In genomic region chr3R:4333964-4334363, dm6 we compare ENCODE assay signal across 6 fruit fly cellular contexts.
TF ChIP-seq lines count a peak whose summit lies in the region.

TSS of gene CG9776 (minus strand) at chr3R:4334071.

- peak; percentile 18 to 34 for TF ChIP-seq CTCF in S2 (optimal IDR thresholded peaks at IDR 0.05; lab: Kevin White, UChicago)
- no peak for TF ChIP-seq CTCF in whole organism, embryonic (GFP tag; optimal IDR thresholded peaks at IDR 0.05; lab: Kevin White, UChicago)

TF ChIP-seq in whole organism, adult, 20 proteins besides CTCF, POLR2A, EP300 and RAD21 (continues in another document):
- TF ChIP-seq Hr96 (GFP tag; optimal IDR thresholded peaks at IDR 0.05; lab: Kevin White, UChicago) (peak; percentile 47), Clk (GFP tag; optimal IDR thresholded peaks at IDR 0.05; lab: Kevin White, UChicago) (peak; percentile 6), CG14711 (tag; optimal IDR thresholded peaks at IDR 0.05; lab: Kevin White, UChicago) (no peak), pad (GFP tag; optimal IDR thresholded peaks at IDR 0.05; lab: Kevin White, UChicago) (no peak), CG7101 (tag; optimal IDR thresholded peaks at IDR 0.05; lab: Kevin White, UChicago) (peak; percentile 55), tj (GFP tag; optimal IDR thresholded peaks at IDR 0.05; lab: Kevin White, UChicago) (peak; percentile 53), CG12768 (GFP tag; optimal IDR thresholded peaks at IDR 0.05; lab: Kevin White, UChicago) (peak; percentile 11), ovo (GFP tag; optimal IDR thresholded peaks at IDR 0.05; lab: Kevin White, UChicago) (no peak), kay (GFP tag; lab: Kevin White, UChicago; ENCODE audit: borderline replicate concordance) (no peak), CG33017 (tag; optimal IDR thresholded peaks at IDR 0.05; lab: Kevin White, UChicago) (no peak), bab1 (GFP tag; optimal IDR thresholded peaks at IDR 0.05; lab: Kevin White, UChicago) (peak; percentile 61), CG7045 (GFP tag; optimal IDR thresholded peaks at IDR 0.05; lab: Kevin White, UChicago) (peak; percentile 23), cnc (optimal IDR thresholded peaks at IDR 0.05; lab: Kevin White, UChicago) (no peak), CG5204 (GFP tag; optimal IDR thresholded peaks at IDR 0.05; lab: Kevin White, UChicago) (no peak), Crg-1 (GFP tag; optimal IDR thresholded peaks at IDR 0.05; lab: Kevin White, UChicago) (peak; percentile 50), toe (GFP tag; optimal IDR thresholded peaks at IDR 0.05; lab: Kevin White, UChicago) (peak; percentile 59), CG11617 (GFP tag; optimal IDR thresholded peaks at IDR 0.05; lab: Kevin White, UChicago) (peak; percentile 28), Mnt (GFP tag; optimal IDR thresholded peaks at IDR 0.05; lab: Kevin White, UChicago) (peak; percentile 43)

TF ChIP-seq in whole organism, embryonic, 481 proteins besides CTCF, POLR2A, EP300 and RAD21 (continues in another document):
- TF ChIP-seq CG17328 (GFP tag; IDR thresholded peaks at IDR 0.05; lab: Robert Waterston, UW) (peak; percentile 38; the same call in 1 of the 2 replicates), CG31224 (GFP tag; IDR thresholded peaks at IDR 0.05; lab: Robert Waterston, UW) (peak; percentile 44), Dip3 (GFP tag; optimal IDR thresholded peaks at IDR 0.05; lab: Kevin White, UChicago) (peak; percentile 57), HHEX (GFP tag; optimal IDR thresholded peaks at IDR 0.05; lab: Kevin White, UChicago) (no peak), CG17359 (tag; optimal IDR thresholded peaks at IDR 0.05; lab: Kevin White, UChicago) (peak; percentile 57), zf30C (GFP tag; optimal IDR thresholded peaks at IDR 0.05; lab: Kevin White, UChicago) (no peak), CG5953 (GFP tag; IDR thresholded peaks at IDR 0.05; lab: Robert Waterston, UW) (no peak), corto (GFP tag; optimal IDR thresholded peaks at IDR 0.05; lab: Kevin White, UChicago) (no peak), CG8944 (GFP tag; optimal IDR thresholded peaks at IDR 0.05; lab: Kevin White, UChicago) (peak; percentile 40), HLH54F (GFP tag; optimal IDR thresholded peaks at IDR 0.05; lab: Kevin White, UChicago) (peak; percentile 71), ind (GFP tag; optimal IDR thresholded peaks at IDR 0.05; lab: Kevin White, UChicago) (peak; percentile 52), CG34422 (GFP tag; IDR thresholded peaks at IDR 0.05; lab: Robert Waterston, UW) (peak; percentile 61; the same call in 2 of the 3 replicates), gt (GFP tag; IDR thresholded peaks at IDR 0.05; lab: Robert Waterston, UW) (no peak), CG33557 (GFP tag; optimal IDR thresholded peaks at IDR 0.05; lab: Kevin White, UChicago) (peak; percentile 25), schlank (tag; optimal IDR thresholded peaks at IDR 0.05; lab: Kevin White, UChicago) (no peak), CG11696 (GFP tag; IDR thresholded peaks at IDR 0.05; lab: Robert Waterston, UW) (no peak), Trl (optimal IDR thresholded peaks at IDR 0.05; lab: Kevin White, UChicago) (no peak), Trl (GFP tag; optimal IDR thresholded peaks at IDR 0.05; lab: Kevin White, UChicago) (peak; percentile 75)

TF ChIP-seq in whole organism, prepupa, 60 proteins besides CTCF, POLR2A, EP300 and RAD21 (continues in another document):
- TF ChIP-seq Ets21C (GFP tag; optimal IDR thresholded peaks at IDR 0.05; lab: Kevin White, UChicago) (no peak), CG8632 (GFP tag; optimal IDR thresholded peaks at IDR 0.05; lab: Kevin White, UChicago) (no peak), CG31627 (GFP tag; optimal IDR thresholded peaks at IDR 0.05; lab: Kevin White, UChicago) (peak; percentile 60), CG10669 (GFP tag; optimal IDR thresholded peaks at IDR 0.05; lab: Kevin White, UChicago) (no peak), CG8319 (GFP tag; optimal IDR thresholded peaks at IDR 0.05; lab: Kevin White, UChicago) (peak; percentile 9), CG34406 (GFP tag; optimal IDR thresholded peaks at IDR 0.05; lab: Kevin White, UChicago) (no peak), CG3919 (GFP tag; optimal IDR thresholded peaks at IDR 0.05; lab: Kevin White, UChicago) (no peak), Hr38 (GFP tag; optimal IDR thresholded peaks at IDR 0.05; lab: Kevin White, UChicago) (no peak), CG11902 (GFP tag; optimal IDR thresholded peaks at IDR 0.05; lab: Kevin White, UChicago) (peak; percentile 25), CG6792 (GFP tag; optimal IDR thresholded peaks at IDR 0.05; lab: Kevin White, UChicago) (no peak), CG9139 (GFP tag; optimal IDR thresholded peaks at IDR 0.05; lab: Kevin White, UChicago) (no peak), ss (GFP tag; optimal IDR thresholded peaks at IDR 0.05; lab: Kevin White, UChicago) (no peak), achi (GFP tag; optimal IDR thresholded peaks at IDR 0.05; lab: Kevin White, UChicago) (no peak), spab (GFP tag; optimal IDR thresholded peaks at IDR 0.05; lab: Kevin White, UChicago) (no peak), CG6854 (GFP tag; optimal IDR thresholded peaks at IDR 0.05; lab: Kevin White, UChicago) (no peak), dsx (GFP tag; optimal IDR thresholded peaks at IDR 0.05; lab: Kevin White, UChicago; ENCODE audit: poor library complexity, severe bottlenecking) (no peak), Met (GFP tag; optimal IDR thresholded peaks at IDR 0.05; lab: Kevin White, UChicago) (no peak), CG32006 (GFP tag; optimal IDR thresholded peaks at IDR 0.05; lab: Kevin White, UChicago) (no peak), salr (GFP tag; optimal IDR thresholded peaks at IDR 0.05; lab: Kevin White, UChicago) (no peak), CG4318 (GFP tag; optimal IDR thresholded peaks at IDR 0.05; lab: Kevin White, UChicago) (no peak)

TF ChIP-seq in whole organism, pupa, 21 proteins besides CTCF, POLR2A, EP300 and RAD21:
- peak; percentile 42 for TF ChIP-seq CG32121 (GFP tag; IDR thresholded peaks at IDR 0.05; lab: Robert Waterston, UW)
- peak; percentile 50 for TF ChIP-seq Snoo (tag; optimal IDR thresholded peaks at IDR 0.05; lab: Kevin White, UChicago)
- peak; percentile 13 for TF ChIP-seq CG34367 (tag; optimal IDR thresholded peaks at IDR 0.05; lab: Kevin White, UChicago)
- TF ChIP-seq CG4496 (GFP tag; IDR thresholded peaks at IDR 0.05; lab: Robert Waterston, UW) = peak; percentile 65
- TF ChIP-seq gl (tag; optimal IDR thresholded peaks at IDR 0.05; lab: Kevin White, UChicago) = no peak
- no peak for TF ChIP-seq CG9948 (tag; optimal IDR thresholded peaks at IDR 0.05; lab: Kevin White, UChicago)
- no peak; the same call in 2 of the 3 replicates for TF ChIP-seq fd96Ca (GFP tag; IDR thresholded peaks at IDR 0.05; lab: Robert Waterston, UW)

TF ChIP-seq in whole organism, wandering third instar larva, 38 proteins besides CTCF, POLR2A, EP300 and RAD21:
- TF ChIP-seq brk (GFP tag; optimal IDR thresholded peaks at IDR 0.05; lab: Kevin White, UChicago) (no peak), Dif (GFP tag; optimal IDR thresholded peaks at IDR 0.05; lab: Kevin White, UChicago; ENCODE audit: partially characterized antibody) (no peak), GATAd (GFP tag; optimal IDR thresholded peaks at IDR 0.05; lab: Kevin White, UChicago) (no peak), CG9705 (GFP tag; optimal IDR thresholded peaks at IDR 0.05; lab: Kevin White, UChicago) (peak; percentile 32), Jra (GFP tag; optimal IDR thresholded peaks at IDR 0.05; lab: Kevin White, UChicago) (no peak), sv (GFP tag; optimal IDR thresholded peaks at IDR 0.05; lab: Kevin White, UChicago) (peak; percentile 49), ey (GFP tag; optimal IDR thresholded peaks at IDR 0.05; lab: Kevin White, UChicago) (no peak), psq (GFP tag; optimal IDR thresholded peaks at IDR 0.05; lab: Kevin White, UChicago) (no peak), CG32264 (GFP tag; optimal IDR thresholded peaks at IDR 0.05; lab: Kevin White, UChicago) (no peak), N (GFP tag; optimal IDR thresholded peaks at IDR 0.05; lab: Kevin White, UChicago) (peak; percentile 98), CrebA (GFP tag; optimal IDR thresholded peaks at IDR 0.05; lab: Kevin White, UChicago; ENCODE audit: borderline replicate concordance) (no peak), dmrt93B (GFP tag; optimal IDR thresholded peaks at IDR 0.05; lab: Kevin White, UChicago) (no peak), OdsH (GFP tag; optimal IDR thresholded peaks at IDR 0.05; lab: Kevin White, UChicago) (no peak), Myc (optimal IDR thresholded peaks at IDR 0.05; lab: Kevin White, UChicago) (no peak), tai (GFP tag; optimal IDR thresholded peaks at IDR 0.05; lab: Kevin White, UChicago) (no peak), Vsx2 (GFP tag; optimal IDR thresholded peaks at IDR 0.05; lab: Kevin White, UChicago; ENCODE audit: partially characterized antibody) (no peak), pan (optimal IDR thresholded peaks at IDR 0.05; lab: Kevin White, UChicago) (no peak), jim (GFP tag; optimal IDR thresholded peaks at IDR 0.05; lab: Kevin White, UChicago) (no peak), woc (GFP tag; optimal IDR thresholded peaks at IDR 0.05; lab: Kevin White, UChicago) (no peak), br (GFP tag; optimal IDR thresholded peaks at IDR 0.05; lab: Kevin White, UChicago) (no peak), fru (GFP tag; optimal IDR thresholded peaks at IDR 0.05; lab: Kevin White, UChicago) (no peak), Hnf4 (GFP tag; optimal IDR thresholded peaks at IDR 0.05; lab: Kevin White, UChicago) (no peak), Hr83 (GFP tag; optimal IDR thresholded peaks at IDR 0.05; lab: Kevin White, UChicago; ENCODE audit: poor library complexity, severe bottlenecking) (peak; percentile 50), Hr78 (GFP tag; optimal IDR thresholded peaks at IDR 0.05; lab: Kevin White, UChicago) (peak; percentile 88), rgr (GFP tag; optimal IDR thresholded peaks at IDR 0.05; lab: Kevin White, UChicago) (no peak), dsf (GFP tag; optimal IDR thresholded peaks at IDR 0.05; lab: Kevin White, UChicago; ENCODE audit: borderline replicate concordance) (peak; percentile 1)
